Fruit fly (Drosophila melanogaster): ENCODE measurements around the gene elav.

elav gene

DNA sequence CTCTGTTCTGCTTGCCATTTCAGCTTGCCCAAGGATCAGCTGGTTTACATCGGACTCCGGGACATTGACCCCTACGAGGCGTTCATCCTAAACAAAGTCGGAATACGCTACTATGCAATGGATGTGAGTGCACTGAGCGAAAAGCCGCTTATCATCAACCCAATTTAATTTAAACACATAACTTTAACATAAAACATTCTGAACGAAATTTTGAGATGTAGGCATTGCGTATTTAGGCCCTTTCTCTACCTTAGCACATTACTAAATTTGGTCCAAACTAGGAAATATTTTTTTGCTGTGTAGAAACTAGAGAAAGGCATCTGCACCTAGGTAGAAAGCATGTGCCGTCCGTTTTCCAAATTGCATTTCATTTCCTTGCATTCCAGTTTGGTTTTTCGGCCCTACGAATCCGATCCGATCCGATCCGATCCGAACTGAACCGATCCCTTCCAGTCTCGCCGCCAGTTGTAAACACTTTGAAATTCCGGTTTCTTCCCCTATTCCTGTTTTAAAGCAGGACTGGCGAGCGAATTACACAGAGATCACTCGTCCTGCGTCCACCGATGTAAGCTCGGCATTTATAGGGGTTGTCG, 3.5 kb upstream of the elav start (continued):
- TF ChIP-seq gem (tag; optimal IDR thresholded peaks at IDR 0.05) = peak; percentile 75
- TF ChIP-seq Lim3 (GFP tag; IDR thresholded peaks at IDR 0.05) = no peak
- no peak for TF ChIP-seq CG4854 (GFP tag; optimal IDR thresholded peaks at IDR 0.05)
- TF ChIP-seq CG18599 (GFP tag; optimal IDR thresholded peaks at IDR 0.05) = no peak
- no peak for TF ChIP-seq CG2199 (GFP tag; IDR thresholded peaks at IDR 0.05)
- no peak for TF ChIP-seq CG11560 (tag; IDR thresholded peaks at IDR 0.05)
- peak; percentile 76 for TF ChIP-seq CG12391 (tag; optimal IDR thresholded peaks at IDR 0.05)
- peak; percentile 54 for TF ChIP-seq D19A (tag; optimal IDR thresholded peaks at IDR 0.05)
- no peak for TF ChIP-seq z (GFP tag; IDR thresholded peaks at IDR 0.05)
- TF ChIP-seq Mes4 (GFP tag; optimal IDR thresholded peaks at IDR 0.05) = peak; percentile 64
- TF ChIP-seq tna (GFP tag; IDR thresholded peaks at IDR 0.05; ENCODE audit: partially characterized antibody) = no peak
- no peak for TF ChIP-seq grn (GFP tag; optimal IDR thresholded peaks at IDR 0.05)
- TF ChIP-seq Dll (GFP tag; IDR thresholded peaks at IDR 0.05; ENCODE audit: partially characterized antibody) = no peak
- TF ChIP-seq CG3838 (GFP tag; optimal IDR thresholded peaks at IDR 0.05) = no peak
- no peak for TF ChIP-seq CG15269 (tag; optimal IDR thresholded peaks at IDR 0.05)
- no peak for TF ChIP-seq CG10565 (GFP tag; optimal IDR thresholded peaks at IDR 0.05)
- no peak for TF ChIP-seq NfI (GFP tag; optimal IDR thresholded peaks at IDR 0.05)
- TF ChIP-seq CG10267 (tag; optimal IDR thresholded peaks at IDR 0.05) = peak; percentile 76
- TF ChIP-seq B-H1 (GFP tag; IDR thresholded peaks at IDR 0.05) = no peak
- TF ChIP-seq Myb (GFP tag; optimal IDR thresholded peaks at IDR 0.05) = no peak
- TF ChIP-seq CG3995 (GFP tag; optimal IDR thresholded peaks at IDR 0.05) = no peak
- peak; percentile 66 for TF ChIP-seq CG31441 (GFP tag; IDR thresholded peaks at IDR 0.05)
- TF ChIP-seq CG11696 (GFP tag; IDR thresholded peaks at IDR 0.05) = no peak
- TF ChIP-seq CG15479 (GFP tag; optimal IDR thresholded peaks at IDR 0.05) = peak; percentile 79
- TF ChIP-seq lbe (GFP tag; optimal IDR thresholded peaks at IDR 0.05) = no peak
- TF ChIP-seq oc (tag; optimal IDR thresholded peaks at IDR 0.05) = no peak
- TF ChIP-seq Meics (GFP tag; optimal IDR thresholded peaks at IDR 0.05) = no peak
- no peak for TF ChIP-seq cwo (GFP tag; optimal IDR thresholded peaks at IDR 0.05)
- peak; percentile 12 for TF ChIP-seq CG12942 (GFP tag; optimal IDR thresholded peaks at IDR 0.05)
- TF ChIP-seq trem (tag; optimal IDR thresholded peaks at IDR 0.05) = peak; percentile 73
- TF ChIP-seq CG6854 (GFP tag; optimal IDR thresholded peaks at IDR 0.05) = no peak
- TF ChIP-seq CG14014 (GFP tag; IDR thresholded peaks at IDR 0.05) = no peak
- no peak for TF ChIP-seq CkIIα-i1 (GFP tag; IDR thresholded peaks at IDR 0.05)
- TF ChIP-seq Kr (GFP tag; optimal IDR thresholded peaks at IDR 0.05) = peak; percentile 61
- no peak for TF ChIP-seq CG32767 (GFP tag; IDR thresholded peaks at IDR 0.05)
- TF ChIP-seq Six4 (GFP tag; optimal IDR thresholded peaks at IDR 0.05) = peak; percentile 37
- TF ChIP-seq ci (GFP tag; IDR thresholded peaks at IDR 0.05) = peak; percentile 71; the same call in 2 of the 3 replicates
- TF ChIP-seq gcm2 (GFP tag; optimal IDR thresholded peaks at IDR 0.05) = no peak
- TF ChIP-seq CG11398 (GFP tag; optimal IDR thresholded peaks at IDR 0.05) = peak; percentile 55
- no peak for TF ChIP-seq sug (tag; optimal IDR thresholded peaks at IDR 0.05)
- no peak for TF ChIP-seq HmgZ (tag; optimal IDR thresholded peaks at IDR 0.05)
- TF ChIP-seq CG16813 (GFP tag; IDR thresholded peaks at IDR 0.05; ENCODE audit: partially characterized antibody) = no peak
- no peak for TF ChIP-seq trh (GFP tag; optimal IDR thresholded peaks at IDR 0.05)
- TF ChIP-seq nmo (GFP tag; optimal IDR thresholded peaks at IDR 0.05) = peak; percentile 67
- no peak for TF ChIP-seq mirr (GFP tag; optimal IDR thresholded peaks at IDR 0.05)
- TF ChIP-seq Nf-YB (GFP tag; optimal IDR thresholded peaks at IDR 0.05) = peak; percentile 32
- TF ChIP-seq tap (tag; optimal IDR thresholded peaks at IDR 0.05) = no peak
- TF ChIP-seq PHDP (tag; optimal IDR thresholded peaks at IDR 0.05) = no peak
- TF ChIP-seq CG1602 (GFP tag; optimal IDR thresholded peaks at IDR 0.05) = peak; percentile 56
- peak; percentile 20 for TF ChIP-seq Sry-δ (GFP tag; optimal IDR thresholded peaks at IDR 0.05)
- TF ChIP-seq CG7987 (GFP tag; optimal IDR thresholded peaks at IDR 0.05) = no peak

All from whole organism, embryonic.